Worm (Caenorhabditis elegans): ENCODE measurements around the gene srh-233.

- TF ChIP-seq unc-62 (GFP tag; optimal IDR thresholded peaks at IDR 0.05) (no peak), ztf-11 (tag; optimal IDR thresholded peaks at IDR 0.05) (no peak), blmp-1 (tag; optimal IDR thresholded peaks at IDR 0.05) (no peak), lsy-2 (tag; optimal IDR thresholded peaks at IDR 0.05) (no peak)
These were observed 38.5 kb downstream of the srh-233 start, which contains the start of gene fre-1 for ce11 chrV:20087635-20088034.

All from whole organism, mixed stage, embryonic.